Worm (Caenorhabditis elegans): ENCODE data around the gene sek-1.

sek-1 gene

ce11 chrX:7799680-7800079 lies 16.9 kb upstream of the sek-1 start, which contains the start of gene gpx-7:
Gene gpx-7 (minus strand): TSS chrX:7799780.
- peak; percentile 34 for TF ChIP-seq nhr-80 (tag; optimal IDR thresholded peaks at IDR 0.05)
- no peak for TF ChIP-seq F37B4.10 (GFP tag; IDR thresholded peaks at IDR 0.05)
- TF ChIP-seq repo-1 (tag; optimal IDR thresholded peaks at IDR 0.05): no peak
- no peak for TF ChIP-seq snpc-4 (GFP tag; optimal IDR thresholded peaks at IDR 0.05)
- TF ChIP-seq snpc-4 (tag; optimal IDR thresholded peaks at IDR 0.05): no peak

DNA sequence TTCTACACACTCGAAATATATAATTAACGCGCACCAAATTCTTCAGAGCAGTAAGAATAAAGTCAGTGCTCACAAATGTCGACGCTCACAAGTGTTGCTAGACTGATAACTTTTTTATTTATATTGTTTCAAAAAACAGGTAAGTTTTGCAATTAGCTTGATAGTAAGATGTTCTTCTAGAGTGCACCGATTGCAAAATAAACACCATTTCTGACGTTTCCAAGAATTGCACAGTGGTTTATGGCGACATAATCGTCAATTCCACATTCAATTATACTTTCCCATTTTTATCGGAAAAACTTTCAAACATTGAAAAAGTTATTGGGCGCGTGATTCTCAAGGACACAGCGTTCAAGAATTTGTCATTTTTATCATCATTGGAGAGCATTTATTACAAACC lies 16.2 kb upstream of the sek-1 start:
- peak; percentile 15 for TF ChIP-seq nhr-80 (tag; optimal IDR thresholded peaks at IDR 0.05)
- no peak for TF ChIP-seq T07F8.4 (tag; optimal IDR thresholded peaks at IDR 0.05)

- TF ChIP-seq gei-17 (GFP tag; optimal IDR thresholded peaks at IDR 0.05): no peak
- TF ChIP-seq athp-1 (tag; optimal IDR thresholded peaks at IDR 0.05): no peak
- no peak for TF ChIP-seq lsy-27 (tag; optimal IDR thresholded peaks at IDR 0.05; ENCODE audit: borderline replicate concordance, insufficient read depth)
- no peak for TF ChIP-seq F10E7.11 (tag; optimal IDR thresholded peaks at IDR 0.05)
- TF ChIP-seq ceh-58 (GFP tag; IDR thresholded peaks at IDR 0.05): no peak
- TF ChIP-seq ztf-22 (GFP tag; optimal IDR thresholded peaks at IDR 0.05): no peak
- TF ChIP-seq nhr-80 (tag; optimal IDR thresholded peaks at IDR 0.05): no peak
- no peak for TF ChIP-seq ztf-3 (GFP tag; optimal IDR thresholded peaks at IDR 0.05)
- TF ChIP-seq F33H1.4 (GFP tag; IDR thresholded peaks at IDR 0.05): no peak
- no peak for TF ChIP-seq rpc-1 (optimal IDR thresholded peaks at IDR 0.05)
- no peak for TF ChIP-seq rpc-1 (tag; optimal IDR thresholded peaks at IDR 0.05)
- no peak for TF ChIP-seq egrh-3 (GFP tag; IDR thresholded peaks at IDR 0.05)
- TF ChIP-seq tbp1 (GFP tag; optimal IDR thresholded peaks at IDR 0.05): no peak
- TF ChIP-seq F55B11.4 (tag; optimal IDR thresholded peaks at IDR 0.05; ENCODE audit: borderline replicate concordance, insufficient read depth): no peak
- no peak for TF ChIP-seq T07F8.4 (tag; optimal IDR thresholded peaks at IDR 0.05)
- TF ChIP-seq sea-2 (GFP tag; IDR thresholded peaks at IDR 0.05): no peak
- no peak for TF ChIP-seq Y67H2A.10 (GFP tag; conservative IDR thresholded peaks at IDR 0.05)
Measured at ce11 chrX:7808388-7808787, 8.1 kb upstream of the sek-1 start.

ce11 chrX:7809352-7810196 lies 7.0 kb upstream of the sek-1 start:
- peak; percentile 3 for TF ChIP-seq ztf-26 (tag; optimal IDR thresholded peaks at IDR 0.05)
- TF ChIP-seq lin-40 (tag; optimal IDR thresholded peaks at IDR 0.05): peak; percentile 8
- no peak for TF ChIP-seq ceh-79 (tag; optimal IDR thresholded peaks at IDR 0.05)
- peak; percentile 4 for TF ChIP-seq somi-1 (GFP tag; optimal IDR thresholded peaks at IDR 0.05)
- TF ChIP-seq snpc-1.1 (tag; optimal IDR thresholded peaks at IDR 0.05; ENCODE audit: insufficient read depth): no peak
- peak; percentile 15; the same call in 1 of the 2 replicates for TF ChIP-seq hmg-1.2 (GFP tag; IDR thresholded peaks at IDR 0.05)
- 0 out of 2 replicates have a peak, but pooled peaks have one; percentile 32 for TF ChIP-seq let-526 (GFP tag; IDR thresholded peaks at IDR 0.05)
- no peak for TF ChIP-seq tbp1 (GFP tag; optimal IDR thresholded peaks at IDR 0.05)
- peak; percentile 48 for TF ChIP-seq attf-5 (GFP tag; optimal IDR thresholded peaks at IDR 0.05)
- peak; percentile 10 for TF ChIP-seq K12H6.12 (tag; optimal IDR thresholded peaks at IDR 0.05)
- peak; percentile 33 for TF ChIP-seq nhr-80 (tag; optimal IDR thresholded peaks at IDR 0.05)
- TF ChIP-seq hmg-20 (GFP tag; IDR thresholded peaks at IDR 0.05): no peak
- no peak; the same call in 1 of the 2 replicates for TF ChIP-seq cebp-1 (GFP tag; IDR thresholded peaks at IDR 0.05)
- peak; percentile 87 for TF ChIP-seq cebp-1 (tag; optimal IDR thresholded peaks at IDR 0.05)
